Worm (Caenorhabditis elegans): ENCODE measurements around the gene try-1.

Gene try-1

ce11 chrII:4953289-4953688, 4.0 kb upstream of the try-1 start, which contains the start of gene ndx-3:
ndx-3 (plus strand) TSS chrII:4953589.
- no peak for TF ChIP-seq nfya-1 (tag; optimal IDR thresholded peaks at IDR 0.05)
- no peak for TF ChIP-seq tbx-7 (tag; optimal IDR thresholded peaks at IDR 0.05)
- no peak for TF ChIP-seq ama-1 (optimal IDR thresholded peaks at IDR 0.05)
- TF ChIP-seq zip-5 (tag; optimal IDR thresholded peaks at IDR 0.05): no peak
- TF ChIP-seq dve-1 (tag; optimal IDR thresholded peaks at IDR 0.05): no peak
- TF ChIP-seq pros-1 (tag; optimal IDR thresholded peaks at IDR 0.05): no peak
- no peak for TF ChIP-seq lin-11 (tag; optimal IDR thresholded peaks at IDR 0.05)
- TF ChIP-seq pat-9 (tag; optimal IDR thresholded peaks at IDR 0.05): no peak
- no peak for TF ChIP-seq hlh-15 (tag; optimal IDR thresholded peaks at IDR 0.05)
- TF ChIP-seq ceh-22 (tag; optimal IDR thresholded peaks at IDR 0.05): no peak
- no peak for TF ChIP-seq unc-42 (tag; optimal IDR thresholded peaks at IDR 0.05)
- TF ChIP-seq mec-3 (tag; optimal IDR thresholded peaks at IDR 0.05; ENCODE audit: borderline replicate concordance): no peak

- TF ChIP-seq tbx-2 (tag; optimal IDR thresholded peaks at IDR 0.05): no peak
- TF ChIP-seq ceh-31 (tag; optimal IDR thresholded peaks at IDR 0.05): no peak
- no peak for TF ChIP-seq ceh-30 (tag; optimal IDR thresholded peaks at IDR 0.05)
- no peak for TF ChIP-seq pqm-1 (tag; optimal IDR thresholded peaks at IDR 0.05)
- TF ChIP-seq ceh-14 (tag; optimal IDR thresholded peaks at IDR 0.05): no peak
- TF ChIP-seq sox-4 (tag; optimal IDR thresholded peaks at IDR 0.05): no peak
- no peak for TF ChIP-seq F13H6.1 (tag; optimal IDR thresholded peaks at IDR 0.05)
- TF ChIP-seq K02D7.2 (tag; optimal IDR thresholded peaks at IDR 0.05): no peak
- no peak for TF ChIP-seq ceh-9 (tag; optimal IDR thresholded peaks at IDR 0.05)
- no peak for TF ChIP-seq ceh-18 (tag; optimal IDR thresholded peaks at IDR 0.05)
- TF ChIP-seq hlh-13 (GFP tag; optimal IDR thresholded peaks at IDR 0.05): no peak
- no peak for TF ChIP-seq lin-11 (tag; optimal IDR thresholded peaks at IDR 0.05)
- TF ChIP-seq pat-9 (tag; optimal IDR thresholded peaks at IDR 0.05): no peak
- no peak for TF ChIP-seq npax-4 (tag; optimal IDR thresholded peaks at IDR 0.05)
- no peak for TF ChIP-seq ceh-6 (GFP tag; optimal IDR thresholded peaks at IDR 0.05)
- no peak for TF ChIP-seq zip-5 (tag; optimal IDR thresholded peaks at IDR 0.05)
- no peak for TF ChIP-seq elt-2 (tag; optimal IDR thresholded peaks at IDR 0.05)
- TF ChIP-seq ceh-48 (tag; optimal IDR thresholded peaks at IDR 0.05): no peak
- no peak for TF ChIP-seq pax-1 (tag; optimal IDR thresholded peaks at IDR 0.05)
These were observed 1.2 kb downstream of the try-1 start for ce11 chrII:4948118-4948517.

DNA sequence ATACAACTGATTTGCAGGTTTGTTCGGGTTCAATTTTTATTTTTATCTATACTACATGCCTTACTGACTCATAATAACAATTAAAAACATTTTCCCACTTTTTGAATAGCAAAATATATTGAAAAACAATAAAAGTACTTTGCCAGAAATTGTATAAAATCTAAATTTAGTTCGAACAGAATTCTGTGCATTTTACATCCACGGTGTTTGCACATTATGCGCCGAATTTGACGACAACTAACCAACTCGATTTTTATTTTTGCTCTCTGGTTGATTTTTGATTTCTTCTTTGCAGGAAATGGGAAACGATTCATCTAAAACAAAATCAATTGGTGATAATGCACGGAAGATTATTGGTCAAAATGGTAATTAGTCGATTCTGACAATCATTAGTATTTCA, 2.6 kb downstream of the try-1 start:
- no peak for TF ChIP-seq unc-86 (tag; optimal IDR thresholded peaks at IDR 0.05)
- TF ChIP-seq ceh-14 (tag; optimal IDR thresholded peaks at IDR 0.05): no peak
- TF ChIP-seq C38D4.7 (GFP tag; optimal IDR thresholded peaks at IDR 0.05): no peak
- no peak for TF ChIP-seq ceh-2 (tag; optimal IDR thresholded peaks at IDR 0.05)
- no peak for TF ChIP-seq Y22D7AL.16 (tag; optimal IDR thresholded peaks at IDR 0.05)
- TF ChIP-seq pros-1 (tag; optimal IDR thresholded peaks at IDR 0.05): no peak
- TF ChIP-seq ceh-31 (tag; optimal IDR thresholded peaks at IDR 0.05): no peak
- no peak for TF ChIP-seq hlh-6 (tag; optimal IDR thresholded peaks at IDR 0.05)
- TF ChIP-seq T23F11.4 (GFP tag; optimal IDR thresholded peaks at IDR 0.05): no peak
- no peak for TF ChIP-seq tbx-7 (tag; optimal IDR thresholded peaks at IDR 0.05)
- no peak for TF ChIP-seq hlh-15 (tag; optimal IDR thresholded peaks at IDR 0.05)
- no peak for TF ChIP-seq madf-2 (tag; optimal IDR thresholded peaks at IDR 0.05)
- TF ChIP-seq ceh-48 (tag; optimal IDR thresholded peaks at IDR 0.05): no peak
- TF ChIP-seq zip-5 (tag; optimal IDR thresholded peaks at IDR 0.05): no peak
- TF ChIP-seq syd-9 (tag; optimal IDR thresholded peaks at IDR 0.05): no peak
- TF ChIP-seq npax-4 (tag; optimal IDR thresholded peaks at IDR 0.05): no peak
- TF ChIP-seq ttx-3 (tag; optimal IDR thresholded peaks at IDR 0.05): no peak
- no peak for TF ChIP-seq hlh-8 (tag; optimal IDR thresholded peaks at IDR 0.05)
- TF ChIP-seq ceh-24 (tag; optimal IDR thresholded peaks at IDR 0.05): no peak

- TF ChIP-seq nfya-1 (tag; optimal IDR thresholded peaks at IDR 0.05): no peak
- no peak for TF ChIP-seq pag-3 (tag; optimal IDR thresholded peaks at IDR 0.05; ENCODE audit: borderline replicate concordance)
- no peak for TF ChIP-seq mec-3 (tag; optimal IDR thresholded peaks at IDR 0.05; ENCODE audit: borderline replicate concordance)
- TF ChIP-seq madf-2 (tag; optimal IDR thresholded peaks at IDR 0.05): no peak
- no peak for TF ChIP-seq odd-2 (tag; optimal IDR thresholded peaks at IDR 0.05)
- TF ChIP-seq dve-1 (tag; optimal IDR thresholded peaks at IDR 0.05): no peak
- no peak for TF ChIP-seq ceh-30 (tag; optimal IDR thresholded peaks at IDR 0.05)
- no peak for TF ChIP-seq nhr-11 (tag; optimal IDR thresholded peaks at IDR 0.05)
- no peak for TF ChIP-seq nhr-232 (tag; optimal IDR thresholded peaks at IDR 0.05)
- TF ChIP-seq unc-55 (GFP tag; optimal IDR thresholded peaks at IDR 0.05): no peak
- no peak for TF ChIP-seq ahr-1 (tag; optimal IDR thresholded peaks at IDR 0.05)
- TF ChIP-seq lim-6 (tag; optimal IDR thresholded peaks at IDR 0.05): no peak
- TF ChIP-seq ama-1 (optimal IDR thresholded peaks at IDR 0.05): no peak
- no peak for TF ChIP-seq hlh-6 (tag; optimal IDR thresholded peaks at IDR 0.05)
- no peak for TF ChIP-seq che-1 (tag; optimal IDR thresholded peaks at IDR 0.05)
- TF ChIP-seq fkh-6 (tag; optimal IDR thresholded peaks at IDR 0.05): no peak
- no peak for TF ChIP-seq syd-9 (tag; optimal IDR thresholded peaks at IDR 0.05)
- TF ChIP-seq elt-2 (tag; optimal IDR thresholded peaks at IDR 0.05): no peak
These were observed 3.6 kb downstream of the try-1 start, which contains the start of the genes gldi-11 and ZK546.2 for ce11 chrII:4945695-4946094. gldi-11 (minus strand) TSS chrII:4945789. ZK546.2 (plus strand) TSS chrII:4946027.
